Fruit fly (Drosophila melanogaster) whole organism, pupa: ENCODE results near the gene Syt1.

ENCODE experiments used
- CG10348 ChIP-seq: fragments of 200-800 bp; sonication (Bioruptor generic); IDR thresholded peaks from 2 replicates; pipeline ENCODE4 v1.3.6; 2022; ENCODE audit warnings: missing biosample characterization, missing genetic modification characterization
- CG12605 ChIP-seq: fragments of 200-800 bp; sonication (Bioruptor generic); IDR thresholded peaks from 2 replicates; pipeline ENCODE4 v1.3.6; 2022; ENCODE audit warnings: missing biosample characterization, missing genetic modification characterization
- CG13204 ChIP-seq: fragments of 200-800 bp; sonication (Bioruptor generic); optimal IDR thresholded peaks from 2 replicates; lab custom pipeline; 2018; ENCODE audit warnings: missing biosample characterization, mild to moderate bottlenecking, missing genetic modification characterization, moderate library complexity
- CG14655 ChIP-seq: fragments of 200-800 bp; sonication (Bioruptor generic); optimal IDR thresholded peaks from 3 replicates; lab custom pipeline; 2017; ENCODE audit warnings: mild to moderate bottlenecking, missing biosample characterization, missing genetic modification reagents, missing genetic modification characterization
- CG15710 ChIP-seq: fragments of 200-800 bp; sonication (Bioruptor generic); optimal IDR thresholded peaks from 2 replicates; lab custom pipeline; 2018; ENCODE audit warnings: missing biosample characterization, mild to moderate bottlenecking, missing genetic modification characterization, moderate library complexity
- CG17806 ChIP-seq: fragments of 200-800 bp; sonication (Bioruptor generic); optimal IDR thresholded peaks from 2 replicates; lab custom pipeline; 2018; ENCODE audit warnings: missing biosample characterization, mild to moderate bottlenecking, missing genetic modification characterization, moderate library complexity
- CG32121 ChIP-seq: fragments of 200-800 bp; sonication (Bioruptor generic); IDR thresholded peaks from 2 replicates; pipeline ENCODE4 v1.3.6; 2022; ENCODE audit warnings: missing biosample characterization, missing genetic modification characterization
- CG34367 ChIP-seq: fragments of 200-800 bp; sonication (Bioruptor generic); optimal IDR thresholded peaks from 2 replicates; lab custom pipeline; 2018; ENCODE audit warnings: missing biosample characterization, mild to moderate bottlenecking, missing genetic modification characterization
- CG4496 ChIP-seq: fragments of 200-800 bp; sonication (Bioruptor generic); IDR thresholded peaks from 3 replicates; pipeline ENCODE4 v1.3.6; 2022; ENCODE audit warnings: missing biosample characterization, missing genetic modification characterization
- CG8159 ChIP-seq: fragments of 200-800 bp; sonication (Bioruptor generic); optimal IDR thresholded peaks from 3 replicates; lab custom pipeline; 2018; ENCODE audit warnings: missing biosample characterization, mild to moderate bottlenecking, missing genetic modification characterization, moderate library complexity
- CG8301 ChIP-seq: fragments of 200-800 bp; sonication (Bioruptor generic); optimal IDR thresholded peaks from 2 replicates; lab custom pipeline; 2018; ENCODE audit warnings: missing biosample characterization, mild to moderate bottlenecking, missing genetic modification characterization
- CG9948 ChIP-seq: fragments of 200-800 bp; sonication (Bioruptor generic); optimal IDR thresholded peaks from 2 replicates; lab custom pipeline; 2018; ENCODE audit warnings: missing biosample characterization, mild to moderate bottlenecking, missing genetic modification characterization, moderate library complexity
- D1 ChIP-seq: fragments of 200-800 bp; sonication (Bioruptor generic); optimal IDR thresholded peaks from 2 replicates; lab custom pipeline; 2018; ENCODE audit warnings: missing biosample characterization, mild to moderate bottlenecking, missing genetic modification characterization, moderate library complexity
- EcR ChIP-seq: fragments of 200-800 bp; sonication (Bioruptor generic); optimal IDR thresholded peaks from 3 replicates; lab custom pipeline; 2019; ENCODE audit warnings: missing biosample characterization, missing genetic modification characterization, mild to moderate bottlenecking, moderate library complexity, missing genetic modification reagents
- Ets98B ChIP-seq: fragments of 200-800 bp; sonication (Bioruptor generic); IDR thresholded peaks from 2 replicates; pipeline ENCODE4 v1.3.6; 2022; ENCODE audit warnings: missing biosample characterization, missing genetic modification characterization
- Pif1A ChIP-seq: fragments of 200-800 bp; sonication (Bioruptor generic); optimal IDR thresholded peaks from 3 replicates; lab custom pipeline; 2016; ENCODE audit warnings: missing biosample characterization, missing genetic modification characterization
- Pif1B ChIP-seq: fragments of 200-800 bp; sonication (Bioruptor generic); optimal IDR thresholded peaks from 3 replicates; lab custom pipeline; 2016; ENCODE audit warnings: missing biosample characterization, missing genetic modification characterization
- Snoo ChIP-seq: fragments of 200-800 bp; sonication (Bioruptor generic); optimal IDR thresholded peaks from 3 replicates; lab custom pipeline; 2017; ENCODE audit warnings: missing biosample characterization, mild to moderate bottlenecking, missing genetic modification characterization, inconsistent platforms
- fd96Ca ChIP-seq: fragments of 200-800 bp; sonication (Bioruptor generic); IDR thresholded peaks from 3 replicates; pipeline ENCODE4 v1.3.6; 2022; ENCODE audit warnings: missing biosample characterization, missing genetic modification characterization
- gl ChIP-seq: fragments of 200-800 bp; sonication (Bioruptor generic); optimal IDR thresholded peaks from 2 replicates; lab custom pipeline; 2018; ENCODE audit warnings: missing biosample characterization, mild to moderate bottlenecking, missing genetic modification characterization
- rn ChIP-seq: fragments of 200-800 bp; sonication (Bioruptor generic); IDR thresholded peaks from 2 replicates; pipeline ENCODE4 v1.3.6; 2022; ENCODE audit warnings: missing biosample characterization, missing genetic modification characterization

The Syt1 gene

DNA sequence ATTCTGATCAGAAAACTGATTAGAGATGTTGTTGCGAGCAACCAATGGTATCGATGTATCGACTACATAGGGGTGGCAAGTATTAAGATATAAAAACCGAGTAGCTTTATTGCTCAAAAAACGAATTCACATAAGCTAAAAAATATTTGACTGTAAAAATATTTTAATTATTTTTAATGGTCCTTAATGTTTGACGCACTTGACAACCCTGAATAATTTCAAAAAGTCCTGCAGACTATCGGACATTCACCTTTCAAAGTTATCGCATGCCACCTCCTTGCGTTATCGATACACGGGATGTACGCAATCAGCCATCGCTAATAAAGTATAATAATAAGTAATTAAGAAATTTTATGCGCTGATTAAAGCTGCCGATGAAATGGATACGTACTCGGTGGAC is 40.1 kb downstream of the Syt1 start, which contains the start of the genes HemK2, Snapin and Tnpo-SR:
TSS of gene HemK2 (minus strand) at position 24 of the 400 bp plus-strand sequence.
TSS of gene Snapin (minus strand) at position 24 of the 400 bp plus-strand sequence.
TSS of gene Tnpo-SR (plus strand) at position 271 of the 400 bp plus-strand sequence.
- TF ChIP-seq CG12605 (GFP tag; lab: Robert Waterston, UW): peak; percentile 68
- TF ChIP-seq D1: no peak
- peak; percentile 64 for TF ChIP-seq CG10348
- peak; percentile 91 for TF ChIP-seq fd96Ca (GFP tag; lab: Robert Waterston, UW)
- TF ChIP-seq gl (tag; lab: Kevin White, UChicago): peak; percentile 27
- peak; percentile 86 for TF ChIP-seq Pif1B (GFP tag; lab: Kevin White, UChicago)
- TF ChIP-seq Pif1A: peak; percentile 86
- TF ChIP-seq CG8301: peak; percentile 78
- peak; percentile 81 for TF ChIP-seq CG34367 (tag; lab: Kevin White, UChicago)
- peak; percentile 89 for TF ChIP-seq Snoo (tag; lab: Kevin White, UChicago)
- no peak for TF ChIP-seq CG14655 (GFP tag; lab: Kevin White, UChicago)
- TF ChIP-seq Ets98B (GFP tag; lab: Robert Waterston, UW): peak; percentile 89
- peak; percentile 96 for TF ChIP-seq CG4496
- TF ChIP-seq rn (GFP tag; lab: Robert Waterston, UW): peak; percentile 88
- no peak for TF ChIP-seq CG13204
- peak; percentile 100 for TF ChIP-seq EcR (GFP tag; lab: Kevin White, UChicago)
- TF ChIP-seq CG15710 (tag; lab: Kevin White, UChicago): peak; percentile 89
- peak; percentile 87 for TF ChIP-seq CG8159 (tag; lab: Kevin White, UChicago)
- TF ChIP-seq CG9948 (tag; lab: Kevin White, UChicago): peak; percentile 81
- TF ChIP-seq CG17806 (tag; lab: Kevin White, UChicago): peak; percentile 87
- peak; percentile 87 for TF ChIP-seq CG32121 (GFP tag; lab: Robert Waterston, UW)

DNA sequence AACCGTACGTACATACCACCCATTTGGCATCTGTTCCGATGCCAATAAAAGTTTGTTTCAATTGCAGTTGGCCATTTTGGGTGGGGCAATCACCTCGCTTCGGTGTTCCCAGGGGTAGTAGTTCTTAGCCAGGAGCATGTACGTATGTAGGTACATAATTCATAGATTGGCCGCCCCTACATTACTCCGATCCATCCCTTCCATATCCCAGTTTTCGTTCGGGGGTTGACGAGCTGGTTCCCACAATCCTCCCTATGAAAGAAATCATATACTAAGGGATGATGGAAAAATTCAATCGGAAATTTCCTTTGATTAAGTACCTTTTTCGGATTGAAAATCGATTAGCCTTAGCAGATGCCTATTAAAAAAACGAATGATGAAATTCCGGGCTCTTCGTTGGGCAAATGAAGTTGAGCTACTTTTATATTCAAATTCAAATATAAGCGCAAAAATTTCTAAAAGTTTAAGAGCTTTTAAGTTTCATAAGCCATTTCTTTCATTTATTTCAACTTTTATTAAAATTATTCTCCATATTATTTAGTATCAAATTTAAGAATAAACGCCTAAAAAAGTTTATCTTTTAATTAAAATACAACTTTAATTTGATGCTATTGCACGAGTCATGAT is 41.7 kb downstream of the Syt1 start:
- TF ChIP-seq D1 (no peak), Pif1A (no peak)

dm6 chr2L:2755323-2755695 is 44.5 kb downstream of the Syt1 start:
- TF ChIP-seq gl (tag; lab: Kevin White, UChicago): peak; percentile 61
- TF ChIP-seq CG34367 (tag; lab: Kevin White, UChicago): no peak
- peak; percentile 72 for TF ChIP-seq EcR (GFP tag; lab: Kevin White, UChicago)
- TF ChIP-seq CG12605 (GFP tag; lab: Robert Waterston, UW): no peak
- TF ChIP-seq CG8301: no peak
- no peak for TF ChIP-seq Ets98B (GFP tag; lab: Robert Waterston, UW)
- no peak for TF ChIP-seq CG10348
- TF ChIP-seq Pif1A: peak; percentile 59
- no peak for TF ChIP-seq CG9948 (tag; lab: Kevin White, UChicago)
- TF ChIP-seq CG15710 (tag; lab: Kevin White, UChicago): no peak
- no peak for TF ChIP-seq CG4496
- TF ChIP-seq CG14655 (GFP tag; lab: Kevin White, UChicago): no peak
- no peak for TF ChIP-seq rn (GFP tag; lab: Robert Waterston, UW)
- TF ChIP-seq CG13204: no peak
- no peak for TF ChIP-seq Snoo (tag; lab: Kevin White, UChicago)
- no peak for TF ChIP-seq CG17806 (tag; lab: Kevin White, UChicago)
- TF ChIP-seq D1: no peak
- peak; percentile 72 for TF ChIP-seq Pif1B (GFP tag; lab: Kevin White, UChicago)
- TF ChIP-seq CG8159 (tag; lab: Kevin White, UChicago): no peak
- no peak for TF ChIP-seq fd96Ca (GFP tag; lab: Robert Waterston, UW)
- TF ChIP-seq CG32121 (GFP tag; lab: Robert Waterston, UW): no peak

DNA sequence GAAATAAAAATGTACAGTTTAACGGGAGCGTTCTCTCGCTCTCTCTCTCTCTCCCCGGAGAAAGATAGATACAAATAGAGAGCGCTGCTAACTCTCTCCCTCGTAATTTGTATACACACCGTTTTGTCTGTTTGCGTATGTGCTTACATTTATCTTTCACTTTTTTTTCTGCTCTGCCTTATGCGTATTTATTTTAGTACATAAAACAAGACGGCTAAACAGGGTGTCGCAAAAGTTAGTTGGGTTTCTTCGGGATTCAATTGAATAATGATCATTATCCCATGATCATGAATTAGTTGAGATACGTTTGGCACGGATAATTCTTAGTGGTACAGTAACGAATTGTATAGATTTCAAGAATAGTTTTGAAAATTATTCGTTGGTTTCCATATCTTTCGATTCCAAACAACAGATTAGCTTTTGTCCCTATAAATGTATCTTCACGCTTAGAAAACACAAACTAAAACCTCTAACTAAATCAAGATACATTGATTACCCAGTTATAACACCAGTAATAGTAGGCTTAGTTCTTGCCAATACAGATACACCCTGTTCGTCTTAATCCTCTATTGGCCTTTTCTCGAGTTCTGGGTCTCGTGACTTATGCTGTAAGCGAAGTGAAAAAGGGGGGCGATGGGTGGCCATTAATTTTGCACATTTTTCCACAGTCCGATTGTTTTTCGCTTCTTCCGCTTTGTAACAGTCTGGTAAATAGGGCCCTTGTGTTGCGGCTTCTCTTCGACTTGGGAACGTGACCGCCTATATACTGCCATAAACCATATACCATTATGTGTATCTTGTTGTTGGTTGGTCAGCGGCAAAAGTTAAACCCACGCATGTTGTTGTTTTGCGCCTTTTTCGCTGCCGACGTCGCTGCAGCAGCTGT is 45.1 kb downstream of the Syt1 start:
- TF ChIP-seq gl (tag; lab: Kevin White, UChicago): peak; percentile 74
- peak; percentile 91 for TF ChIP-seq Pif1A
- no peak for TF ChIP-seq fd96Ca (GFP tag; lab: Robert Waterston, UW)
- TF ChIP-seq Pif1B (GFP tag; lab: Kevin White, UChicago): peak; percentile 87
- no peak for TF ChIP-seq CG4496
- TF ChIP-seq CG10348: no peak
- no peak for TF ChIP-seq D1
- no peak for TF ChIP-seq rn (GFP tag; lab: Robert Waterston, UW)
- TF ChIP-seq CG34367 (tag; lab: Kevin White, UChicago): peak; percentile 83
- TF ChIP-seq CG32121 (GFP tag; lab: Robert Waterston, UW): no peak
- TF ChIP-seq CG15710 (tag; lab: Kevin White, UChicago): peak; percentile 87
- TF ChIP-seq Snoo (tag; lab: Kevin White, UChicago): peak; percentile 84
- peak; percentile 97 for TF ChIP-seq CG14655 (GFP tag; lab: Kevin White, UChicago)
- no peak for TF ChIP-seq Ets98B (GFP tag; lab: Robert Waterston, UW)
- TF ChIP-seq CG8159 (tag; lab: Kevin White, UChicago): peak; percentile 91
- peak; percentile 43 for TF ChIP-seq CG13204
- TF ChIP-seq EcR (GFP tag; lab: Kevin White, UChicago): peak; percentile 25
- peak; percentile 96 for TF ChIP-seq CG8301
- TF ChIP-seq CG9948 (tag; lab: Kevin White, UChicago): peak; percentile 86
- peak; percentile 87 for TF ChIP-seq CG17806 (tag; lab: Kevin White, UChicago)
- TF ChIP-seq CG12605 (GFP tag; lab: Robert Waterston, UW): no peak
- TF ChIP-seq, all 21 proteins: peak for 13
